Fruit fly (Drosophila melanogaster): Measurements from ENCODE around the gene CG12541.
A peak's percentile ranks its signal among the peaks of the same experiment; 100 is the strongest.

The CG12541 gene

dm6 chrX:7004101-7004700 is 61.7 kb downstream of the CG12541 start (continued):
- TF ChIP-seq Hand (GFP tag; optimal IDR thresholded peaks at IDR 0.05) = no peak
- peak; percentile 39 for TF ChIP-seq mam (GFP tag; optimal IDR thresholded peaks at IDR 0.05)
- TF ChIP-seq Hsf (GFP tag; optimal IDR thresholded peaks at IDR 0.05) = peak; percentile 56
- TF ChIP-seq NC2β (GFP tag; optimal IDR thresholded peaks at IDR 0.05) = peak; percentile 94
- peak; percentile 90 for TF ChIP-seq Six4 (GFP tag; optimal IDR thresholded peaks at IDR 0.05)
- no peak for TF ChIP-seq ssp (GFP tag; IDR thresholded peaks at IDR 0.05)
- peak; percentile 22 for TF ChIP-seq Nf-YC (tag; optimal IDR thresholded peaks at IDR 0.05)
- TF ChIP-seq CG34376 (GFP tag; optimal IDR thresholded peaks at IDR 0.05) = peak; percentile 39
- TF ChIP-seq Eip74EF (GFP tag; optimal IDR thresholded peaks at IDR 0.05) = peak in 1 of 2 experiments; percentile 52
- no peak for TF ChIP-seq Hr39 (optimal IDR thresholded peaks at IDR 0.05)
- 0 out of 2 replicates have a peak, but pooled peaks have one; percentile 10 for TF ChIP-seq Adf1 (GFP tag; IDR thresholded peaks at IDR 0.05)
- TF ChIP-seq CG31224 (GFP tag; IDR thresholded peaks at IDR 0.05) = peak; percentile 30; the same call in 1 of the 2 replicates
- peak; percentile 78 for TF ChIP-seq CoRest (tag; optimal IDR thresholded peaks at IDR 0.05)
- peak; percentile 74 for TF ChIP-seq sima (GFP tag; optimal IDR thresholded peaks at IDR 0.05)
- TF ChIP-seq Med (GFP tag) = peak; percentile 97
- peak; percentile 52; the same call in 1 of the 3 replicates for TF ChIP-seq B-H1 (GFP tag; IDR thresholded peaks at IDR 0.05)
- peak; percentile 97 for TF ChIP-seq CG2875 (GFP tag; optimal IDR thresholded peaks at IDR 0.05)
- peak; percentile 69 for TF ChIP-seq tap (tag; optimal IDR thresholded peaks at IDR 0.05)
- peak; percentile 55 for TF ChIP-seq grau (tag; optimal IDR thresholded peaks at IDR 0.05)
- no peak for TF ChIP-seq sc (optimal IDR thresholded peaks at IDR 0.05)
- TF ChIP-seq sc (GFP tag; optimal IDR thresholded peaks at IDR 0.05) = peak; percentile 90
- peak; percentile 71 for TF ChIP-seq Jarid2 (GFP tag; optimal IDR thresholded peaks at IDR 0.05)
- TF ChIP-seq CG1024 (GFP tag; IDR thresholded peaks at IDR 0.05) = peak; percentile 75
- peak; percentile 88 for TF ChIP-seq CG10543 (GFP tag; optimal IDR thresholded peaks at IDR 0.05)
- no peak for TF ChIP-seq zen2 (GFP tag; IDR thresholded peaks at IDR 0.05; ENCODE audit: partially characterized antibody)
- peak; percentile 93 for TF ChIP-seq CG10209 (GFP tag; optimal IDR thresholded peaks at IDR 0.05)
- no peak for TF ChIP-seq dati (GFP tag; IDR thresholded peaks at IDR 0.05)
- no peak for TF ChIP-seq bowl (GFP tag; IDR thresholded peaks at IDR 0.05)
- no peak for TF ChIP-seq CG14667 (GFP tag; IDR thresholded peaks at IDR 0.05)
- TF ChIP-seq Doc3 (GFP tag; IDR thresholded peaks at IDR 0.05; ENCODE audit: partially characterized antibody) = no peak
- peak; percentile 46 for TF ChIP-seq CG7928 (GFP tag; optimal IDR thresholded peaks at IDR 0.05)
- TF ChIP-seq CG8359 (GFP tag; optimal IDR thresholded peaks at IDR 0.05; ENCODE audit: borderline replicate concordance) = peak; percentile 83
- TF ChIP-seq Hmx (GFP tag; optimal IDR thresholded peaks at IDR 0.05) = no peak
- TF ChIP-seq ara (GFP tag; IDR thresholded peaks at IDR 0.05) = peak; percentile 92
- TF ChIP-seq Aef1 (GFP tag; IDR thresholded peaks at IDR 0.05) = no peak
- TF ChIP-seq vfl (GFP tag; optimal IDR thresholded peaks at IDR 0.05) = peak; percentile 55
- peak; percentile 81 for TF ChIP-seq disco-r (GFP tag; optimal IDR thresholded peaks at IDR 0.05)
- no peak for TF ChIP-seq bbx (GFP tag; IDR thresholded peaks at IDR 0.05; ENCODE audit: partially characterized antibody)
- peak; percentile 74 for TF ChIP-seq Fer1 (GFP tag; optimal IDR thresholded peaks at IDR 0.05)
- TF ChIP-seq en (GFP tag; optimal IDR thresholded peaks at IDR 0.05) = peak; percentile 65
- TF ChIP-seq cato (GFP tag; optimal IDR thresholded peaks at IDR 0.05; ENCODE audit: borderline replicate concordance) = peak; percentile 51
- TF ChIP-seq Max (GFP tag; optimal IDR thresholded peaks at IDR 0.05) = peak; percentile 78
- peak; percentile 86 for TF ChIP-seq gce (GFP tag; IDR thresholded peaks at IDR 0.05)
- TF ChIP-seq YL-1 (GFP tag; optimal IDR thresholded peaks at IDR 0.05) = peak; percentile 97
- TF ChIP-seq Atf6 (GFP tag; IDR thresholded peaks at IDR 0.05) = peak; percentile 83
- TF ChIP-seq CG5180 (GFP tag; optimal IDR thresholded peaks at IDR 0.05) = peak; percentile 80
- peak; percentile 82 for TF ChIP-seq CG18476 (GFP tag; optimal IDR thresholded peaks at IDR 0.05)
- peak; percentile 84 for TF ChIP-seq seq (GFP tag; IDR thresholded peaks at IDR 0.05)
- TF ChIP-seq ro (GFP tag; IDR thresholded peaks at IDR 0.05) = no peak
- peak; percentile 21 for TF ChIP-seq CG30020 (tag; optimal IDR thresholded peaks at IDR 0.05)

Measured in whole organism, embryonic.